Fruit fly (Drosophila melanogaster): ENCODE results near the gene CG7202.

The CG7202 gene

dm6 chr3L:21508621-21509020 is 16.0 kb upstream of the CG7202 start:
- no peak for TF ChIP-seq brk (GFP tag; optimal IDR thresholded peaks at IDR 0.05)
- TF ChIP-seq usp (GFP tag; optimal IDR thresholded peaks at IDR 0.05), result no peak
- TF ChIP-seq OdsH (GFP tag; optimal IDR thresholded peaks at IDR 0.05), result no peak
- no peak for TF ChIP-seq h (GFP tag; optimal IDR thresholded peaks at IDR 0.05)
- no peak for TF ChIP-seq fru (GFP tag; optimal IDR thresholded peaks at IDR 0.05)
- no peak for TF ChIP-seq N (GFP tag; optimal IDR thresholded peaks at IDR 0.05)
- no peak for TF ChIP-seq CrebA (GFP tag; optimal IDR thresholded peaks at IDR 0.05; ENCODE audit: borderline replicate concordance)
- no peak for TF ChIP-seq sage (GFP tag; optimal IDR thresholded peaks at IDR 0.05)
- TF ChIP-seq dmrt93B (GFP tag; optimal IDR thresholded peaks at IDR 0.05), result no peak
- TF ChIP-seq jim (GFP tag; optimal IDR thresholded peaks at IDR 0.05), result no peak
- no peak for TF ChIP-seq dl (GFP tag; optimal IDR thresholded peaks at IDR 0.05; ENCODE audit: insufficient read depth in 1 of 2, partially characterized antibody in 2 of 2)
- no peak for TF ChIP-seq psq (GFP tag; optimal IDR thresholded peaks at IDR 0.05)
- TF ChIP-seq Rel (GFP tag; optimal IDR thresholded peaks at IDR 0.05), result no peak
- TF ChIP-seq Rel (tag; optimal IDR thresholded peaks at IDR 0.05), result no peak

dm6 chr3L:21507955-21508354 is 15.4 kb upstream of the CG7202 start:
- no peak for TF ChIP-seq jim (GFP tag; optimal IDR thresholded peaks at IDR 0.05)
- no peak for TF ChIP-seq Abd-B (GFP tag; optimal IDR thresholded peaks at IDR 0.05)
- TF ChIP-seq sage (GFP tag; optimal IDR thresholded peaks at IDR 0.05), result no peak
- TF ChIP-seq HLH106 (tag; optimal IDR thresholded peaks at IDR 0.05), result no peak
- TF ChIP-seq h (GFP tag; optimal IDR thresholded peaks at IDR 0.05), result no peak
- TF ChIP-seq brk (GFP tag; optimal IDR thresholded peaks at IDR 0.05), result no peak
- TF ChIP-seq Hr83 (GFP tag; optimal IDR thresholded peaks at IDR 0.05; ENCODE audit: poor library complexity, severe bottlenecking), result no peak
- TF ChIP-seq Mio (GFP tag; optimal IDR thresholded peaks at IDR 0.05), result no peak
- TF ChIP-seq lola (GFP tag; optimal IDR thresholded peaks at IDR 0.05), result no peak
- no peak for TF ChIP-seq CG9705 (GFP tag; optimal IDR thresholded peaks at IDR 0.05)
- no peak for TF ChIP-seq Hnf4 (GFP tag; optimal IDR thresholded peaks at IDR 0.05)
- no peak for TF ChIP-seq pan (optimal IDR thresholded peaks at IDR 0.05)
- TF ChIP-seq dmrt93B (GFP tag; optimal IDR thresholded peaks at IDR 0.05), result no peak
- no peak for TF ChIP-seq Dif (GFP tag; optimal IDR thresholded peaks at IDR 0.05; ENCODE audit: partially characterized antibody)
- no peak for TF ChIP-seq fru (GFP tag; optimal IDR thresholded peaks at IDR 0.05)
- TF ChIP-seq rgr (GFP tag; optimal IDR thresholded peaks at IDR 0.05), result no peak
- TF ChIP-seq Myc (optimal IDR thresholded peaks at IDR 0.05), result no peak

dm6 chr3L:21507354-21507928 is 14.9 kb upstream of the CG7202 start, which contains the start of the genes Glg1 and M6:
Gene Glg1 (minus strand): TSS chr3L:21507538.
Gene M6 (plus strand): TSS chr3L:21507852.
- TF ChIP-seq Vsx2 (GFP tag; optimal IDR thresholded peaks at IDR 0.05; ENCODE audit: partially characterized antibody) (no peak), sv (GFP tag; optimal IDR thresholded peaks at IDR 0.05) (peak; percentile 57), woc (GFP tag; optimal IDR thresholded peaks at IDR 0.05) (peak; percentile 88), jim (GFP tag; optimal IDR thresholded peaks at IDR 0.05) (no peak), dsf (GFP tag; optimal IDR thresholded peaks at IDR 0.05; ENCODE audit: borderline replicate concordance) (peak; percentile 31), CrebA (GFP tag; optimal IDR thresholded peaks at IDR 0.05; ENCODE audit: borderline replicate concordance) (no peak), OdsH (GFP tag; optimal IDR thresholded peaks at IDR 0.05) (peak; percentile 59), N (GFP tag; optimal IDR thresholded peaks at IDR 0.05) (no peak), Dif (GFP tag; optimal IDR thresholded peaks at IDR 0.05; ENCODE audit: partially characterized antibody) (no peak), Mio (GFP tag; optimal IDR thresholded peaks at IDR 0.05) (no peak), CG9705 (GFP tag; optimal IDR thresholded peaks at IDR 0.05) (peak; percentile 56), ey (GFP tag; optimal IDR thresholded peaks at IDR 0.05) (peak; percentile 72), br (GFP tag; optimal IDR thresholded peaks at IDR 0.05) (peak; percentile 67), GATAd (GFP tag; optimal IDR thresholded peaks at IDR 0.05) (no peak), CG32264 (GFP tag; optimal IDR thresholded peaks at IDR 0.05) (no peak), lola (GFP tag; optimal IDR thresholded peaks at IDR 0.05) (no peak), tai (GFP tag; optimal IDR thresholded peaks at IDR 0.05) (no peak), h (GFP tag; optimal IDR thresholded peaks at IDR 0.05) (peak; percentile 82), psq (GFP tag; optimal IDR thresholded peaks at IDR 0.05) (peak; percentile 59), Hnf4 (GFP tag; optimal IDR thresholded peaks at IDR 0.05) (peak; percentile 77), fru (GFP tag; optimal IDR thresholded peaks at IDR 0.05) (peak; percentile 73), rgr (GFP tag; optimal IDR thresholded peaks at IDR 0.05) (peak; percentile 75), sage (GFP tag; optimal IDR thresholded peaks at IDR 0.05) (no peak), Abd-B (GFP tag; optimal IDR thresholded peaks at IDR 0.05) (no peak), Dfd (GFP tag; optimal IDR thresholded peaks at IDR 0.05) (no peak), dmrt93B (GFP tag; optimal IDR thresholded peaks at IDR 0.05) (no peak), usp (GFP tag; optimal IDR thresholded peaks at IDR 0.05) (no peak), Hr83 (GFP tag; optimal IDR thresholded peaks at IDR 0.05; ENCODE audit: poor library complexity, severe bottlenecking) (peak; percentile 64), Myc (optimal IDR thresholded peaks at IDR 0.05) (peak; percentile 25), dl (GFP tag; optimal IDR thresholded peaks at IDR 0.05; ENCODE audit: insufficient read depth in 1 of 2, partially characterized antibody in 2 of 2) (no peak), Sp1 (GFP tag; optimal IDR thresholded peaks at IDR 0.05) (peak; percentile 57), pan (optimal IDR thresholded peaks at IDR 0.05) (no peak), Jra (GFP tag; optimal IDR thresholded peaks at IDR 0.05) (peak; percentile 60), brk (GFP tag; optimal IDR thresholded peaks at IDR 0.05) (no peak), Rel (GFP tag; optimal IDR thresholded peaks at IDR 0.05) (no peak), Rel (tag; optimal IDR thresholded peaks at IDR 0.05) (no peak), HLH106 (tag; optimal IDR thresholded peaks at IDR 0.05) (peak; percentile 66), Hr78 (GFP tag; optimal IDR thresholded peaks at IDR 0.05) (no peak), foxo (GFP tag; optimal IDR thresholded peaks at IDR 0.05) (peak in 1 of 2 experiments; percentile 79)

Data from whole organism, wandering third instar larva.